Worm (Caenorhabditis elegans) whole organism, mixed stage, embryonic: ENCODE data around the gene C17A2.4.
A peak's percentile ranks its signal among the peaks of the same experiment; 100 is the strongest.

Experiments
- nhr-237 ChIP-seq: fragments of 150-350 bp; optimal IDR thresholded peaks from 2 replicates; lab custom pipeline; 2014; ENCODE audit warnings: missing biosample characterization, missing genetic modification characterization
- snpc-4 ChIP-seq: fragments of 150-350 bp; optimal IDR thresholded peaks from 2 replicates; lab custom pipeline; 2014; ENCODE audit warnings: missing biosample characterization, missing genetic modification characterization
- unc-39 ChIP-seq: fragments of 150-350 bp; optimal IDR thresholded peaks from 2 replicates; lab custom pipeline; 2014; ENCODE audit warnings: missing biosample characterization, missing genetic modification characterization

DNA sequence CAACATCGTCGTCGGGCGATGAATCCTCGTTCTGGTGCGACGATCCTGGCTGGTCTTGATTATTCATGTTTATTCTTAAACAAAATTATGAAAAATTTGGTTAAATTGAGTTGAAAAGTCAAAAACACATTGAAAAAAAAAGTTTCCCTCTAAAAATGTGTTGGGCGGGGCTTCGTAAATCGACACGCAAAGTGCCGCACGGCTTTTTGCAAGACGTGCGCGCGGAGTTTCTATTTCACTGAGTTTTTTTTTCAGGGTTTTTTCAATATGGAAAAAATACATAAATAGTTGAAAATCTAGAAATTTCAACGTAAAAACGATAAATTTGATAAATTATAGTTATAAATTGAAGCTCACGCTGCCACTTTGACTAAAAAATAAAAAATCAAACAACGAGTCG lies 31.6 kb upstream of the C17A2.4 start, which contains the start of gene F54D10.5:
- peak; percentile 60 for TF ChIP-seq nhr-237 (tag; lab: Kevin White, UChicago)
- TF ChIP-seq unc-39, result no peak
- TF ChIP-seq snpc-4 (tag; lab: Kevin White, UChicago), result no peak
